Fruit fly (Drosophila melanogaster) whole organism, prepupa: Measurements from ENCODE around the gene CG31115.

Experiments used
- Blimp-1 ChIP-seq: fragments of 200-800 bp; sonication (Bioruptor generic); optimal IDR thresholded peaks from 3 replicates; lab custom pipeline; 2017; ENCODE audit warnings: missing biosample characterization, missing genetic modification characterization, mild to moderate bottlenecking, moderate library complexity, missing genetic modification reagents
- CG10669 ChIP-seq: fragments of 200-800 bp; sonication (Bioruptor generic); optimal IDR thresholded peaks from 3 replicates; lab custom pipeline; 2018; ENCODE audit warnings: missing biosample characterization, mild to moderate bottlenecking, missing genetic modification characterization, moderate library complexity
- CG11294 ChIP-seq: fragments of 200-800 bp; sonication (Bioruptor generic); IDR thresholded peaks from 2 replicates; pipeline ENCODE4 v1.3.6; 2022; ENCODE audit warnings: missing biosample characterization, missing genetic modification characterization
- CG11762 ChIP-seq: fragments of 200-800 bp; sonication (Bioruptor generic); optimal IDR thresholded peaks from 3 replicates; lab custom pipeline; 2016; ENCODE audit warnings: missing biosample characterization, missing genetic modification characterization; ENCODE audit not compliant: insufficient read depth
- CG1621 ChIP-seq: fragments of 200-800 bp; sonication (Bioruptor generic); optimal IDR thresholded peaks from 3 replicates; lab custom pipeline; 2018; ENCODE audit warnings: missing biosample characterization, mild to moderate bottlenecking, missing genetic modification characterization
- CG16779 ChIP-seq: fragments of 200-800 bp; sonication (Bioruptor generic); optimal IDR thresholded peaks from 3 replicates; lab custom pipeline; 2017; ENCODE audit warnings: missing biosample characterization, mild to moderate bottlenecking, missing genetic modification characterization
- CG3032 ChIP-seq: fragments of 200-800 bp; optimal IDR thresholded peaks from 2 replicates; lab custom pipeline; 2019; ENCODE audit warnings: missing biosample characterization, mild to moderate bottlenecking, missing genetic modification characterization, moderate library complexity
- CG31627 ChIP-seq: fragments of 200-800 bp; sonication (Bioruptor generic); optimal IDR thresholded peaks from 3 replicates; lab custom pipeline; 2016; ENCODE audit warnings: missing biosample characterization, missing genetic modification characterization
- CG32006 ChIP-seq: fragments of 200-800 bp; sonication (Bioruptor generic); optimal IDR thresholded peaks from 3 replicates; lab custom pipeline; 2017; ENCODE audit warnings: missing biosample characterization, mild to moderate bottlenecking, missing genetic modification characterization
- CG34406 ChIP-seq: fragments of 200-800 bp; sonication (Bioruptor generic); optimal IDR thresholded peaks from 3 replicates; lab custom pipeline; 2016; ENCODE audit warnings: missing biosample characterization, missing genetic modification characterization
- CG3919 ChIP-seq: fragments of 200-800 bp; sonication (Bioruptor generic); optimal IDR thresholded peaks from 3 replicates; lab custom pipeline; 2016; ENCODE audit warnings: missing biosample characterization, missing genetic modification characterization
- CG4318 ChIP-seq: fragments of 200-800 bp; sonication (Bioruptor generic); optimal IDR thresholded peaks from 3 replicates; lab custom pipeline; 2017; ENCODE audit warnings: missing biosample characterization, mild to moderate bottlenecking, missing genetic modification characterization
- CG6792 ChIP-seq: fragments of 200-800 bp; sonication (Bioruptor generic); optimal IDR thresholded peaks from 3 replicates; lab custom pipeline; 2016; ENCODE audit warnings: missing biosample characterization, missing genetic modification characterization
- CG6808 ChIP-seq: fragments of 200-800 bp; sonication (Bioruptor generic); optimal IDR thresholded peaks from 3 replicates; lab custom pipeline; 2017; ENCODE audit warnings: missing biosample characterization, missing genetic modification characterization, mild to moderate bottlenecking, moderate library complexity, missing genetic modification reagents
- CG6854 ChIP-seq: fragments of 200-800 bp; sonication (Bioruptor generic); optimal IDR thresholded peaks from 2 replicates; lab custom pipeline; 2017; ENCODE audit warnings: missing biosample characterization, mild to moderate bottlenecking, missing genetic modification characterization
- CG7368 ChIP-seq: fragments of 200-800 bp; sonication (Bioruptor generic); optimal IDR thresholded peaks from 3 replicates; lab custom pipeline; 2016; ENCODE audit warnings: missing biosample characterization, missing genetic modification characterization
- CG8119 ChIP-seq: fragments of 200-800 bp; sonication (Bioruptor generic); IDR thresholded peaks from 3 replicates; pipeline ENCODE4 v1.3.6; 2022; ENCODE audit warnings: missing biosample characterization, missing genetic modification characterization
- CG8319 ChIP-seq: fragments of 200-800 bp; sonication (Bioruptor generic); optimal IDR thresholded peaks from 3 replicates; lab custom pipeline; 2016; ENCODE audit warnings: missing biosample characterization, missing genetic modification characterization
- CG8632 ChIP-seq: fragments of 200-800 bp; sonication (Bioruptor generic); optimal IDR thresholded peaks from 3 replicates; lab custom pipeline; 2016; ENCODE audit warnings: missing biosample characterization, missing genetic modification characterization
- CG9139 ChIP-seq: fragments of 200-800 bp; sonication (Bioruptor generic); optimal IDR thresholded peaks from 3 replicates; lab custom pipeline; 2017; ENCODE audit warnings: missing biosample characterization, mild to moderate bottlenecking, missing genetic modification characterization
- Eip75B ChIP-seq: fragments of 200-800 bp; sonication (Bioruptor generic); optimal IDR thresholded peaks from 3 replicates; lab custom pipeline; 2016; ENCODE audit warnings: missing biosample characterization, missing genetic modification characterization
- Ets96B ChIP-seq: fragments of 200-800 bp; optimal IDR thresholded peaks from 2 replicates; lab custom pipeline; 2019; ENCODE audit warnings: missing biosample characterization, mild to moderate bottlenecking, missing genetic modification characterization, moderate library complexity
- Gug ChIP-seq: fragments of 200-800 bp; sonication (Bioruptor generic); IDR thresholded peaks from 2 replicates; pipeline ENCODE4 v1.3.6; 2022; ENCODE audit warnings: missing biosample characterization, missing genetic modification characterization
- Hr38 ChIP-seq: sonication (Bioruptor generic); optimal IDR thresholded peaks from 2 replicates; lab custom pipeline; 2016; ENCODE audit warnings: missing biosample characterization, missing genetic modification characterization
- Hr4 ChIP-seq: fragments of 200-800 bp; sonication (Bioruptor generic); optimal IDR thresholded peaks from 3 replicates; lab custom pipeline; 2016; ENCODE audit warnings: missing biosample characterization, missing genetic modification characterization
- Lpt ChIP-seq: fragments of 200-800 bp; sonication (Bioruptor generic); optimal IDR thresholded peaks from 3 replicates; lab custom pipeline; 2016; ENCODE audit warnings: missing biosample characterization, missing genetic modification characterization
- Met ChIP-seq: fragments of 200-800 bp; sonication (Bioruptor generic); optimal IDR thresholded peaks from 3 replicates; lab custom pipeline; 2016; ENCODE audit warnings: missing biosample characterization, missing genetic modification characterization
- OdsH ChIP-seq: fragments of 200-800 bp; sonication (Bioruptor generic); optimal IDR thresholded peaks from 3 replicates; lab custom pipeline; 2016; ENCODE audit warnings: missing biosample characterization, missing genetic modification characterization
- Smox ChIP-seq: fragments of 200-800 bp; sonication (Bioruptor generic); optimal IDR thresholded peaks from 3 replicates; lab custom pipeline; 2016; ENCODE audit warnings: missing biosample characterization, missing genetic modification characterization
- Sox14 ChIP-seq: fragments of 200-800 bp; sonication (Bioruptor generic); optimal IDR thresholded peaks from 3 replicates; lab custom pipeline; 2016; ENCODE audit warnings: missing biosample characterization, missing genetic modification characterization
- dac ChIP-seq: fragments of 200-800 bp; sonication (Bioruptor generic); optimal IDR thresholded peaks from 2 replicates; lab custom pipeline; 2017; ENCODE audit warnings: missing biosample characterization, mild to moderate bottlenecking, missing genetic modification characterization
- dsx ChIP-seq: fragments of 200-800 bp; optimal IDR thresholded peaks from 3 replicates; lab custom pipeline; 2019; ENCODE audit warnings: missing biosample characterization, mild to moderate bottlenecking, missing genetic modification characterization, moderate library complexity; ENCODE audit not compliant: poor library complexity, severe bottlenecking
- eg ChIP-seq: fragments of 200-800 bp; sonication (Bioruptor generic); IDR thresholded peaks from 3 replicates; pipeline ENCODE4 v1.3.6; 2022; ENCODE audit warnings: missing biosample characterization, missing genetic modification characterization
- esn ChIP-seq: fragments of 200-800 bp; sonication (Bioruptor generic); optimal IDR thresholded peaks from 2 replicates; lab custom pipeline; 2016; ENCODE audit warnings: missing biosample characterization, mild to moderate bottlenecking, missing genetic modification characterization, moderate library complexity
- fd85E ChIP-seq: fragments of 200-800 bp; sonication (Bioruptor generic); optimal IDR thresholded peaks from 3 replicates; lab custom pipeline; 2016; ENCODE audit warnings: missing biosample characterization, missing genetic modification characterization
- fkh ChIP-seq: fragments of 200-800 bp; sonication (Bioruptor generic); optimal IDR thresholded peaks from 3 replicates; lab custom pipeline; 2017; ENCODE audit warnings: missing biosample characterization, mild to moderate bottlenecking, missing genetic modification characterization, moderate library complexity
- lz ChIP-seq: fragments of 200-800 bp; sonication (Bioruptor generic); optimal IDR thresholded peaks from 3 replicates; lab custom pipeline; 2016; ENCODE audit warnings: missing biosample characterization, missing genetic modification characterization
- net ChIP-seq: fragments of 200-800 bp; sonication (Bioruptor generic); optimal IDR thresholded peaks from 3 replicates; lab custom pipeline; 2016; ENCODE audit warnings: missing biosample characterization, missing genetic modification characterization
- salr ChIP-seq, 2 experiments: fragments of 200-800 bp; sonication (Bioruptor generic); optimal IDR thresholded peaks; 3 replicates each; lab custom pipeline; 2016 to 2018; ENCODE audit warnings: missing biosample characterization in 2 of 2, missing genetic modification characterization in 2 of 2, mild to moderate bottlenecking in 1 of 2
- svp ChIP-seq: fragments of 200-800 bp; sonication (Bioruptor generic); peaks from one replicate; lab custom pipeline; 2016; ENCODE audit warnings: missing biosample characterization, missing genetic modification characterization
- topi ChIP-seq: fragments of 200-800 bp; sonication (Bioruptor generic); optimal IDR thresholded peaks from 3 replicates; lab custom pipeline; 2016; ENCODE audit warnings: missing biosample characterization, missing genetic modification characterization

CG31115 gene

DNA sequence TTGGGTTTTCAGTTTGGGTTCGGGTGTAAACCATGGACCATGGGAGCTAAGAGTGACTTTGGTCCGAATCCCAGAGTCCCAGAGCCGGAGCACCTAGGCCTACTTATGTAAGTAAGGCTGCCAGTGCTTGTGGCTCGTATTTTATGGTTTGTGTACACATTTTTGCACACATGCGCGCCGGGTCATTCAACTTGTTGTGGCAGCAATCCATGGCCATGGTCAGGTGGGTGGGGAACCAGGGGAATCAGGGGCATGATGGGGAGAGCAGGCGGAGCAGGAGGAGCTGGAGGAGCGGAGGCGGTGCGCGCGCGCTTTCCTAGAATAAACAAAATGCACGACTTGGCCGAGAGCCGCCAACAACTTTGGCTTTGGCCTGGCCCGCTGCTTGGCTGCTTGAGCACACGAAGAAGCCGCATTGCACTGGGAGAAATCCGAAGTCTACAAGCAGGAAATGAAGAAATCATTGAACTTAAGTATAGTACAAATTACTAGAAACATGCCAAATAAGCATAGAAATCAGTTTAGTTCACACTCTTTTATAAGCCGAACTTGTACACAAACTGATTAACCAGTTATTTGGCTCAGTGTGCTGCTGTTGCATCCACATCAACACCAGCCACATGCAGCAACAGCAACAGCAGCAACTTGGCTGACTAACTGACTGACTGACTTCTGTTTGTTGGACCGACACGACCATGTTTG lies 26.8 kb upstream of the CG31115 start (continued):
- TF ChIP-seq Met (GFP tag; lab: Kevin White, UChicago) (peak; percentile 69), CG1621 (peak; percentile 88), CG10669 (GFP tag; lab: Kevin White, UChicago) (peak; percentile 84), fkh (no peak), topi (peak; percentile 69), net (GFP tag; lab: Kevin White, UChicago) (peak; percentile 85), Hr38 (GFP tag; lab: Kevin White, UChicago) (peak; percentile 20), esn (GFP tag; lab: Kevin White, UChicago) (no peak), Sox14 (peak; percentile 88)
- TF ChIP-seq, all 60 proteins: peak for 55

DNA sequence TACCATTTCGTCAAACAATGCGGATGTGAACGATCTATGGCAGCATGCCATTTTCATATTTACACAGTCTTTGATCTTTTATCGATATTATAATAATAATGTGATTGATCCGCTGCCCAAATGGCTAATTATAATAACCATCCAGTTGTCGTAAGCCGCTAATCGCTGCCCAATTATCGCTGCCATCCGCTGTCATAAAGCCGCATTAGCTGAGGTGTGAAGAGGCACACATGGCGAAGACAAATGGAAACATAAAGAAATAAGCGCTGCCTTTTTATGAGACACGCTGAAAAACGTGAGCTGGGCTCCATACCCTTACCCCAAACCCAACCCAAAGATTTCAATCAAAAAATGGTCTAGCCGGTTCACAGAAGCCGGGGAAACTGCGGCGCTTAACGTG lies 24.7 kb upstream of the CG31115 start:
- TF ChIP-seq CG9139 (no peak), dac (GFP tag; lab: Kevin White, UChicago) (no peak), Gug (GFP tag; lab: Robert Waterston, UW) (no peak), CG7368 (GFP tag; lab: Kevin White, UChicago) (no peak), Smox (GFP tag; lab: Kevin White, UChicago) (no peak), OdsH (GFP tag; lab: Kevin White, UChicago) (no peak), CG6792 (GFP tag; lab: Kevin White, UChicago) (no peak), esn (GFP tag; lab: Kevin White, UChicago) (no peak), Lpt (GFP tag; lab: Kevin White, UChicago) (no peak), Hr38 (GFP tag; lab: Kevin White, UChicago) (no peak), Ets96B (tag; lab: Kevin White, UChicago) (no peak), eg (GFP tag; lab: Robert Waterston, UW) (no peak), CG16779 (tag; lab: Kevin White, UChicago) (no peak), CG4318 (GFP tag; lab: Kevin White, UChicago) (no peak), salr (GFP tag; optimal IDR thresholded peaks at IDR 0.05; lab: Kevin White, UChicago) (no peak), CG11762 (no peak), Eip75B (GFP tag; lab: Kevin White, UChicago) (no peak)

DNA sequence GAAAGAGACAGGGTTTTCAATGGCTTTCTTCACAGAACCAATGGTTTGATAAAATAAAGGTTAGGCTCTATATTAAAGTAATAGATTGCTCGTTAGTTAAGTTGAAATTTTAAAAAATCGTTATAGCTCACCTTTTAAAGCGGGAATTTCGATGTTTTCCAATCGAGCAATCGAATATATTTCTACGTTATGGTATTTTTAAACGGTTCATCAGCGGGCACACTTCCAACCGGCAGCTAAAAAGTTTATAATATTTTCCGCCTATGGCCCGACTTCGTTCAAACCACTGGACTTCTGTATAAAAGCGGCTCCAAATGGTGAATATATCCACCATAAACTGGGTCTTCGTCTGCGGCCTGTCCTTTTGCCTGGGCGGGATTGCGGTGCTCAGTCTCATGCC lies 13.7 kb upstream of the CG31115 start, which contains the start of gene beta4GalT7:
TSS of gene beta4GalT7 (plus strand) at position 201 of the 400 bp plus-strand sequence.
- no peak for TF ChIP-seq CG11294 (GFP tag; lab: Robert Waterston, UW)
- TF ChIP-seq eg (GFP tag; lab: Robert Waterston, UW), result no peak
- TF ChIP-seq, all 60 proteins: peak for 0

DNA sequence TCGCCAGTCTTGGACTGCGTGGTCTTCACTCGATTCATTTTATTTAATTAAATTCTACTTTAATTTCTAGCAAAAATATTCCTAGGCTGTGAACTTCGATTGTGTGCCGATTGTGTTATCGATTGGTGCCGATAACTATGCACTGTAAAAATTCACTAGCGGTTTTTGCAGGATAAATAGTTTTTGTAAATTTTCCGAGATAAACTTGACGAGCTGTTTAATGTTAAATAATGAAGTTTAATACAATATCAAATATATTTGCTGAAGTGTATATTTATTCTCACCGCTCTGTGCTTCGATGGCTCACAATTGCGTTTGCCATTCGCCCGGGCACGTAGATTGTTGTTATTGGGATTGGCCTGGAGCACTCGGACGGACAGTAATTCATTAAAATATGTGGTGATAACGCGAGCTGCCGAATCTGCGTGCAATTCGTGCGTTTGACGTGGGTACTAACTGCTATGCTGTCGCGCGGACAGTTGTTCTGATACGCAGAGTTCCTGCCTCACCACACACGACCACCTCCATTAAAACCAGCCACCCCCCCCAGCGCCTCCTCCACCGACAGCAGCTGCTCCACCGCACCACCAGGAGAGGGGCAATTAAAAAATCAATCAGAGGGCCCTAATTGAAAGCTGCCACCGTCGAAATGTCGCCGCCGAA lies 11.7 kb upstream of the CG31115 start, which contains the start of the genes EMC6 and Hr96:
TSS of gene EMC6 (minus strand) at position 123 of the 663 bp plus-strand sequence.
TSS of gene Hr96 (plus strand) at position 341 of the 663 bp plus-strand sequence.
- peak; percentile 85 for TF ChIP-seq CG7368 (GFP tag; lab: Kevin White, UChicago)
- peak; percentile 88 for TF ChIP-seq CG8632 (GFP tag; lab: Kevin White, UChicago)
- TF ChIP-seq lz, result peak; percentile 94
- peak; percentile 62 for TF ChIP-seq Blimp-1 (GFP tag; lab: Kevin White, UChicago)
- TF ChIP-seq svp (GFP tag; lab: Kevin White, UChicago), result peak; percentile 98
- peak; percentile 94 for TF ChIP-seq CG3919 (GFP tag; lab: Kevin White, UChicago)
- peak; percentile 87 for TF ChIP-seq CG11762
- peak; percentile 91 for TF ChIP-seq topi
- no peak for TF ChIP-seq CG32006
- peak; percentile 90 for TF ChIP-seq CG3032 (tag; lab: Kevin White, UChicago)
- TF ChIP-seq eg (GFP tag; lab: Robert Waterston, UW), result peak; percentile 94
- TF ChIP-seq Lpt (GFP tag; lab: Kevin White, UChicago), result peak; percentile 81
- peak; percentile 79 for TF ChIP-seq CG16779 (tag; lab: Kevin White, UChicago)
- peak; percentile 95 for TF ChIP-seq esn (GFP tag; lab: Kevin White, UChicago)
- peak; percentile 87 for TF ChIP-seq CG10669 (GFP tag; lab: Kevin White, UChicago)
- peak; percentile 93 for TF ChIP-seq Met (GFP tag; lab: Kevin White, UChicago)
- TF ChIP-seq fd85E, result peak; percentile 62
- peak; percentile 94 for TF ChIP-seq Hr4 (GFP tag; lab: Kevin White, UChicago)
- TF ChIP-seq CG34406 (GFP tag; lab: Kevin White, UChicago), result peak; percentile 88
- TF ChIP-seq CG4318 (GFP tag; lab: Kevin White, UChicago), result no peak
- TF ChIP-seq CG8319 (GFP tag; lab: Kevin White, UChicago), result peak; percentile 87
- TF ChIP-seq dsx (GFP tag; lab: Kevin White, UChicago), result peak; percentile 81
- TF ChIP-seq CG8119, result peak; percentile 84
- peak; percentile 88 for TF ChIP-seq CG6792 (GFP tag; lab: Kevin White, UChicago)
- no peak for TF ChIP-seq CG6808
- TF ChIP-seq Ets96B (tag; lab: Kevin White, UChicago), result peak; percentile 84
- TF ChIP-seq CG6854 (GFP tag; lab: Kevin White, UChicago), result peak; percentile 73
- TF ChIP-seq CG31627 (GFP tag; lab: Kevin White, UChicago), result peak; percentile 93
